Fruit fly (Drosophila melanogaster) whole organism, embryonic: ENCODE measurements around the gene mthl9.
A peak's percentile ranks its signal among the peaks of the same experiment; 100 is the strongest.

ENCODE experiments used
- Adf1 ChIP-seq: fragments of 200-800 bp; sonication (Bioruptor generic); IDR thresholded peaks from 2 replicates; pipeline ENCODE4 v1.3.6; 2022; ENCODE audit warnings: missing biosample characterization, missing genetic modification characterization
- CG10147 ChIP-seq: fragments of 200-800 bp; sonication (Bioruptor generic); optimal IDR thresholded peaks from 2 replicates; lab custom pipeline; 2019; ENCODE audit warnings: missing biosample characterization, mild to moderate bottlenecking, missing genetic modification characterization, moderate library complexity
- CG10959 ChIP-seq: fragments of 200-800 bp; sonication (Bioruptor generic); IDR thresholded peaks from 2 replicates; pipeline ENCODE4 v1.3.6; 2022; ENCODE audit warnings: missing biosample characterization, missing genetic modification characterization
- CG11093 ChIP-seq: fragments of 200-800 bp; sonication (Bioruptor generic); IDR thresholded peaks from 3 replicates; pipeline ENCODE4 v1.3.6; 2022; ENCODE audit warnings: missing biosample characterization, missing genetic modification characterization
- CG12155 ChIP-seq: fragments of 200-800 bp; sonication (Bioruptor generic); optimal IDR thresholded peaks from 3 replicates; lab custom pipeline; 2016; ENCODE audit warnings: missing biosample characterization, missing genetic modification characterization
- CG12391 ChIP-seq: fragments of 200-800 bp; sonication (Bioruptor generic); optimal IDR thresholded peaks from 3 replicates; lab custom pipeline; 2018; ENCODE audit warnings: missing biosample characterization, mild to moderate bottlenecking, missing genetic modification characterization, moderate library complexity
- CG12942 ChIP-seq: fragments of 200-800 bp; sonication (Bioruptor generic); optimal IDR thresholded peaks from 3 replicates; lab custom pipeline; 2016; ENCODE audit warnings: missing biosample characterization, missing genetic modification characterization
- CG30431 ChIP-seq: fragments of 200-800 bp; sonication (Bioruptor generic); optimal IDR thresholded peaks from 2 replicates; lab custom pipeline; 2017; ENCODE audit warnings: missing biosample characterization, missing genetic modification characterization
- CG31388 ChIP-seq: fragments of 200-800 bp; sonication (Bioruptor generic); optimal IDR thresholded peaks from 2 replicates; lab custom pipeline; 2016; ENCODE audit warnings: missing biosample characterization, missing genetic modification characterization
- CG3163 ChIP-seq: fragments of 200-800 bp; sonication (Bioruptor generic); optimal IDR thresholded peaks from 3 replicates; lab custom pipeline; 2016; ENCODE audit warnings: missing biosample characterization, missing genetic modification characterization
- CG3281 ChIP-seq: fragments of 200-800 bp; sonication (Bioruptor generic); optimal IDR thresholded peaks from 3 replicates; lab custom pipeline; 2017; ENCODE audit warnings: missing biosample characterization, mild to moderate bottlenecking, missing genetic modification characterization
- CG6175 ChIP-seq: fragments of 200-800 bp; sonication (Bioruptor generic); IDR thresholded peaks from 3 replicates; pipeline ENCODE4 v1.3.6; 2022; ENCODE audit warnings: missing biosample characterization, missing genetic modification characterization
- CG7372 ChIP-seq: fragments of 200-800 bp; sonication (Bioruptor generic); IDR thresholded peaks from 2 replicates; pipeline ENCODE4 v1.3.6; 2022; ENCODE audit warnings: missing biosample characterization, missing genetic modification characterization
- CG7745 ChIP-seq: fragments of 200-800 bp; sonication (Bioruptor generic); optimal IDR thresholded peaks from 2 replicates; lab custom pipeline; 2018; ENCODE audit warnings: missing biosample characterization, mild to moderate bottlenecking, missing genetic modification characterization, moderate library complexity
- CG7963 ChIP-seq: fragments of 200-800 bp; sonication (Bioruptor generic); IDR thresholded peaks from 3 replicates; pipeline ENCODE4 v1.3.6; 2022; ENCODE audit warnings: missing biosample characterization, missing genetic modification characterization; ENCODE audit not compliant: partially characterized antibody
- CG8388 ChIP-seq: fragments of 200-800 bp; sonication (Bioruptor generic); optimal IDR thresholded peaks from 2 replicates; lab custom pipeline; 2019; ENCODE audit warnings: missing biosample characterization, mild to moderate bottlenecking, missing genetic modification characterization, moderate library complexity
- CG9876 ChIP-seq: fragments of 200-800 bp; sonication (Bioruptor generic); optimal IDR thresholded peaks from 2 replicates; lab custom pipeline; 2016; ENCODE audit warnings: missing biosample characterization, missing genetic modification characterization
- D19B ChIP-seq: fragments of 200-800 bp; sonication (Bioruptor generic); optimal IDR thresholded peaks from 2 replicates; lab custom pipeline; 2017; ENCODE audit warnings: missing biosample characterization, mild to moderate bottlenecking, missing genetic modification characterization
- Elba2 ChIP-seq: fragments of 200-800 bp; sonication (Bioruptor generic); optimal IDR thresholded peaks from 3 replicates; lab custom pipeline; 2016; ENCODE audit warnings: missing biosample characterization, missing genetic modification characterization
- Ets97D ChIP-seq: fragments of 200-800 bp; sonication (Bioruptor generic); optimal IDR thresholded peaks from 3 replicates; lab custom pipeline; 2016; ENCODE audit warnings: missing biosample characterization, missing genetic modification characterization
- Fer2 ChIP-seq: fragments of 200-800 bp; sonication (Bioruptor generic); optimal IDR thresholded peaks from 2 replicates; lab custom pipeline; 2018; ENCODE audit warnings: missing biosample characterization, mild to moderate bottlenecking, missing genetic modification characterization, moderate library complexity
- HmgZ ChIP-seq: fragments of 200-800 bp; sonication (Bioruptor generic); optimal IDR thresholded peaks from 2 replicates; lab custom pipeline; 2018; ENCODE audit warnings: missing biosample characterization, mild to moderate bottlenecking, missing genetic modification characterization
- Hr51 ChIP-seq, 2 experiments: fragments of 200-800 bp; sonication (Bioruptor generic); optimal IDR thresholded peaks; 2 replicates in 1 of 2; 3 replicates in 1 of 2; lab custom pipeline; 2016 to 2018; ENCODE audit warnings: missing biosample characterization in 2 of 2, missing genetic modification characterization in 2 of 2, mild to moderate bottlenecking in 1 of 2, moderate library complexity in 1 of 2
- Trl ChIP-seq, 3 experiments: fragments of >200 bp in 2 of 3; fragments of 200-800 bp in 1 of 3; sonication (Bioruptor generic) in 1 of 3; optimal IDR thresholded peaks; 2 replicates in 1 of 3; 3 replicates in 2 of 3; lab custom pipeline; 2016 to 2017; ENCODE audit warnings: missing biosample characterization in 1 of 3, missing genetic modification characterization in 1 of 3
- ap ChIP-seq: fragments of 200-800 bp; sonication (Bioruptor generic); IDR thresholded peaks from 2 replicates; pipeline ENCODE4 v1.3.6; 2022; ENCODE audit warnings: missing biosample characterization, missing genetic modification characterization
- az2 ChIP-seq: fragments of 200-800 bp; sonication (Bioruptor generic); optimal IDR thresholded peaks from 3 replicates; lab custom pipeline; 2016; ENCODE audit warnings: missing biosample characterization, missing genetic modification characterization
- crol ChIP-seq: fragments of 200-800 bp; sonication (Bioruptor generic); IDR thresholded peaks from 2 replicates; pipeline ENCODE4 v1.3.6; 2022; ENCODE audit warnings: missing biosample characterization, missing genetic modification characterization
- danr ChIP-seq: fragments of 200-800 bp; sonication (Bioruptor generic); IDR thresholded peaks from 2 replicates; pipeline ENCODE4 v1.3.6; 2022; ENCODE audit warnings: missing biosample characterization, missing genetic modification characterization
- gcm2 ChIP-seq: fragments of 200-800 bp; sonication (Bioruptor generic); optimal IDR thresholded peaks from 2 replicates; lab custom pipeline; 2016; ENCODE audit warnings: missing biosample characterization, missing genetic modification characterization
- grau ChIP-seq: fragments of 200-800 bp; optimal IDR thresholded peaks from 3 replicates; lab custom pipeline; 2019; ENCODE audit warnings: missing biosample characterization, mild to moderate bottlenecking, missing genetic modification characterization, moderate library complexity
- grn ChIP-seq: fragments of 200-800 bp; sonication (Bioruptor generic); optimal IDR thresholded peaks from 3 replicates; lab custom pipeline; 2017; ENCODE audit warnings: missing biosample characterization, missing genetic modification characterization
- gsb ChIP-seq: fragments of 200-800 bp; sonication (Bioruptor generic); IDR thresholded peaks from 2 replicates; pipeline ENCODE4 v1.3.6; 2022; ENCODE audit warnings: missing biosample characterization, missing genetic modification characterization
- gt ChIP-seq: fragments of 200-800 bp; sonication (Bioruptor generic); IDR thresholded peaks from 2 replicates; pipeline ENCODE4 v1.3.6; 2022; ENCODE audit warnings: missing biosample characterization, missing genetic modification characterization
- ham ChIP-seq: fragments of 200-800 bp; sonication (Bioruptor generic); IDR thresholded peaks from 2 replicates; pipeline ENCODE4 v1.3.6; 2022; ENCODE audit warnings: missing biosample characterization, missing genetic modification characterization
- her ChIP-seq: fragments of 200-800 bp; sonication (Bioruptor generic); optimal IDR thresholded peaks from 2 replicates; lab custom pipeline; 2016; ENCODE audit warnings: missing biosample characterization, missing genetic modification characterization
- inv ChIP-seq: fragments of 200-800 bp; sonication (Bioruptor generic); IDR thresholded peaks from 2 replicates; pipeline ENCODE4 v1.3.6; 2022; ENCODE audit warnings: missing biosample characterization, missing genetic modification characterization; ENCODE audit not compliant: partially characterized antibody
- jigr1 ChIP-seq: fragments of 200-800 bp; sonication (Bioruptor generic); IDR thresholded peaks from 3 replicates; pipeline ENCODE4 v1.3.6; 2022; ENCODE audit warnings: missing biosample characterization, missing genetic modification characterization
- lilli ChIP-seq: fragments of 200-800 bp; sonication (Bioruptor generic); optimal IDR thresholded peaks from 3 replicates; lab custom pipeline; 2016; ENCODE audit warnings: missing biosample characterization, missing genetic modification characterization
- mam ChIP-seq: fragments of 200-800 bp; sonication (Bioruptor generic); optimal IDR thresholded peaks from 3 replicates; lab custom pipeline; 2016; ENCODE audit warnings: missing biosample characterization, missing genetic modification characterization
- mld ChIP-seq: fragments of 200-800 bp; sonication (Bioruptor generic); IDR thresholded peaks from 3 replicates; pipeline ENCODE4 v1.3.6; 2022; ENCODE audit warnings: missing biosample characterization, missing genetic modification characterization; ENCODE audit not compliant: partially characterized antibody
- nau ChIP-seq: fragments of 200-800 bp; sonication (Bioruptor generic); optimal IDR thresholded peaks from 3 replicates; lab custom pipeline; 2017; ENCODE audit warnings: missing biosample characterization, mild to moderate bottlenecking, missing genetic modification characterization, missing genetic modification reagents
- pfk ChIP-seq: fragments of 200-800 bp; sonication (Bioruptor generic); optimal IDR thresholded peaks from 2 replicates; lab custom pipeline; 2018; ENCODE audit warnings: missing biosample characterization, mild to moderate bottlenecking, missing genetic modification characterization, moderate library complexity
- prd ChIP-seq, 3 experiments: fragments of >200 bp in 2 of 3; fragments of 200-800 bp in 1 of 3; sonication (Bioruptor generic) in 1 of 3; optimal IDR thresholded peaks in 2 of 3; IDR thresholded peaks in 1 of 3; 2 replicates in 2 of 3; 3 replicates in 1 of 3; pipeline versions ENCODE4 v1.3.6 to Lab custom; 2017 to 2022; ENCODE audit warnings: missing biosample characterization in 1 of 3, missing genetic modification characterization in 1 of 3
- ranshi ChIP-seq: fragments of 200-800 bp; sonication (Bioruptor generic); IDR thresholded peaks from 2 replicates; pipeline ENCODE4 v1.3.6; 2022; ENCODE audit warnings: missing biosample characterization, missing genetic modification characterization
- slou ChIP-seq: fragments of 200-800 bp; sonication (Bioruptor generic); optimal IDR thresholded peaks from 3 replicates; lab custom pipeline; 2016; ENCODE audit warnings: missing biosample characterization, missing genetic modification characterization
- sna ChIP-seq: fragments of 200-800 bp; sonication (Bioruptor generic); IDR thresholded peaks from 2 replicates; pipeline ENCODE4 v1.3.6; 2022; ENCODE audit warnings: missing biosample characterization, missing genetic modification characterization; ENCODE audit not compliant: partially characterized antibody
- tup ChIP-seq: fragments of 200-800 bp; sonication (Bioruptor generic); optimal IDR thresholded peaks from 2 replicates; lab custom pipeline; 2016; ENCODE audit warnings: missing biosample characterization, mild to moderate bottlenecking, missing genetic modification characterization, moderate library complexity
- twi ChIP-seq: fragments of 200-800 bp; optimal IDR thresholded peaks from 2 replicates; lab custom pipeline; 2019; ENCODE audit warnings: missing biosample characterization, mild to moderate bottlenecking, missing genetic modification characterization, moderate library complexity
- vvl ChIP-seq: fragments of 200-800 bp; sonication (Bioruptor generic); IDR thresholded peaks from 2 replicates; pipeline ENCODE4 v1.3.6; 2022; ENCODE audit warnings: missing biosample characterization, missing genetic modification characterization
- wdn ChIP-seq: fragments of 200-800 bp; sonication (Bioruptor generic); IDR thresholded peaks from 2 replicates; pipeline ENCODE4 v1.3.6; 2022; ENCODE audit warnings: missing biosample characterization, missing genetic modification characterization

Gene mthl9

dm6 chr3L:380886-381546, 48.9 kb upstream of the mthl9 start (continued):
- TF ChIP-seq CG9876 (GFP tag; lab: Kevin White, UChicago) = no peak
- no peak for TF ChIP-seq CG31388 (GFP tag; lab: Kevin White, UChicago)
- no peak for TF ChIP-seq ranshi (GFP tag; lab: Robert Waterston, UW)
- peak; percentile 40 for TF ChIP-seq CG12391 (tag; lab: Kevin White, UChicago)
- no peak for TF ChIP-seq pfk (GFP tag; lab: Kevin White, UChicago)
- TF ChIP-seq CG11093 = no peak
- TF ChIP-seq Adf1 = no peak
- TF ChIP-seq CG8388 (GFP tag; lab: Kevin White, UChicago) = peak; percentile 38
- peak; percentile 19 for TF ChIP-seq az2 (GFP tag; lab: Kevin White, UChicago)
- no peak for TF ChIP-seq vvl (GFP tag; lab: Robert Waterston, UW)
- no peak for TF ChIP-seq CG7745 (tag; lab: Kevin White, UChicago)
- no peak for TF ChIP-seq ap (GFP tag; lab: Robert Waterston, UW)
- TF ChIP-seq Ets97D (GFP tag; lab: Kevin White, UChicago) = no peak
- TF ChIP-seq wdn (GFP tag; lab: Robert Waterston, UW) = no peak
- peak; percentile 67 for TF ChIP-seq grn (GFP tag; lab: Kevin White, UChicago)
- peak; percentile 21 for TF ChIP-seq grau (tag; lab: Kevin White, UChicago)
- no peak for TF ChIP-seq CG7963 (GFP tag; lab: Robert Waterston, UW)
- TF ChIP-seq sna (GFP tag; lab: Robert Waterston, UW) = no peak
- TF ChIP-seq twi (tag; lab: Kevin White, UChicago) = no peak
- no peak for TF ChIP-seq Hr51 (GFP tag; optimal IDR thresholded peaks at IDR 0.05; lab: Kevin White, UChicago)
- no peak for TF ChIP-seq Fer2 (tag; lab: Kevin White, UChicago)
- no peak for TF ChIP-seq CG3281 (GFP tag; lab: Kevin White, UChicago)
- TF ChIP-seq Elba2 (GFP tag; lab: Kevin White, UChicago) = no peak
- TF ChIP-seq CG7372 = no peak
- no peak for TF ChIP-seq prd (optimal IDR thresholded peaks at IDR 0.05; lab: Kevin White, UChicago)
- TF ChIP-seq prd (GFP tag; IDR thresholded peaks at IDR 0.05; lab: Robert Waterston, UW) = peak; percentile 62; the same call in 1 of the 3 replicates
- TF ChIP-seq CG10147 (GFP tag; lab: Kevin White, UChicago) = no peak
- TF ChIP-seq CG12942 (GFP tag; lab: Kevin White, UChicago) = no peak
- TF ChIP-seq danr (GFP tag; lab: Robert Waterston, UW) = no peak
- TF ChIP-seq ham (GFP tag; lab: Robert Waterston, UW) = no peak
- no peak for TF ChIP-seq mam (GFP tag; lab: Kevin White, UChicago)
- no peak for TF ChIP-seq crol (GFP tag; lab: Robert Waterston, UW)
- no peak for TF ChIP-seq mld
- TF ChIP-seq inv (GFP tag; lab: Robert Waterston, UW) = no peak
- TF ChIP-seq CG6175 (GFP tag; lab: Robert Waterston, UW) = no peak
- no peak for TF ChIP-seq jigr1 (GFP tag; lab: Robert Waterston, UW)
- no peak for TF ChIP-seq CG3163 (GFP tag; lab: Kevin White, UChicago)
- no peak for TF ChIP-seq gcm2 (GFP tag; lab: Kevin White, UChicago)
- TF ChIP-seq CG30431 (GFP tag; lab: Kevin White, UChicago) = no peak
- no peak for TF ChIP-seq slou
- no peak for TF ChIP-seq CG10959
- no peak for TF ChIP-seq Trl (optimal IDR thresholded peaks at IDR 0.05; lab: Kevin White, UChicago)
- no peak for TF ChIP-seq Trl (GFP tag; optimal IDR thresholded peaks at IDR 0.05; lab: Kevin White, UChicago)
- no peak for TF ChIP-seq nau (GFP tag; lab: Kevin White, UChicago)
- no peak for TF ChIP-seq gsb (GFP tag; lab: Robert Waterston, UW)
- no peak for TF ChIP-seq tup (GFP tag; lab: Kevin White, UChicago)
- TF ChIP-seq her (GFP tag; lab: Kevin White, UChicago) = no peak
- no peak for TF ChIP-seq D19B (GFP tag; lab: Kevin White, UChicago)
- TF ChIP-seq gt = no peak
- TF ChIP-seq CG12155 (GFP tag; lab: Kevin White, UChicago) = no peak
- no peak for TF ChIP-seq HmgZ (tag; lab: Kevin White, UChicago)
- TF ChIP-seq lilli (GFP tag; lab: Kevin White, UChicago) = no peak
